Worm (Caenorhabditis elegans) whole organism, young adult: ENCODE data around the gene T04H1.12.
A peak's percentile ranks its signal among the peaks of the same experiment; 100 is the strongest.

Experiments
- B0019.2 ChIP-seq: fragments of 200-800 bp; sonication (Bioruptor generic); conservative IDR thresholded peaks from 2 replicates; pipeline ENCODE4 v1.3.6; 2022; ENCODE audit warnings: missing genetic modification reagents, missing genetic modification characterization, missing compliant biosample characterization
- B0261.1 ChIP-seq: sonication (generic microtip); optimal IDR thresholded peaks from 2 replicates; lab custom pipeline; 2016; ENCODE audit warnings: mild to moderate bottlenecking, missing genetic modification characterization, moderate library complexity, missing compliant biosample characterization
- F22D6.2 ChIP-seq: sonication (generic microtip); optimal IDR thresholded peaks from 2 replicates; lab custom pipeline; 2016; ENCODE audit warnings: mild to moderate bottlenecking, missing genetic modification characterization, missing compliant biosample characterization
- F52B5.7 ChIP-seq: sonication (generic microtip); optimal IDR thresholded peaks from 2 replicates; lab custom pipeline; 2016; ENCODE audit warnings: mild to moderate bottlenecking, missing genetic modification characterization, missing compliant biosample characterization
- F55B11.4 ChIP-seq: sonication (generic microtip); optimal IDR thresholded peaks from 2 replicates; lab custom pipeline; 2016; ENCODE audit warnings: missing compliant biosample characterization, missing genetic modification characterization, borderline replicate concordance; ENCODE audit not compliant: insufficient read depth
- F57A8.1 ChIP-seq: fragments of 200-800 bp; sonication (Bioruptor generic); optimal IDR thresholded peaks from 2 replicates; lab custom pipeline; 2018; ENCODE audit warnings: mild to moderate bottlenecking, missing genetic modification characterization, moderate library complexity, missing compliant biosample characterization
- K11D2.4 ChIP-seq: fragments of 200-800 bp; sonication (Bioruptor generic); IDR thresholded peaks from 2 replicates; pipeline ENCODE4 v1.3.6; 2022; ENCODE audit warnings: missing genetic modification reagents, missing genetic modification characterization, missing compliant biosample characterization
- K12H6.12 ChIP-seq: fragments of 200-800 bp; sonication (Bioruptor generic); optimal IDR thresholded peaks from 2 replicates; lab custom pipeline; 2018; ENCODE audit warnings: mild to moderate bottlenecking, missing genetic modification characterization, missing compliant biosample characterization
- Y53G8AR.9 ChIP-seq: fragments of 200-800 bp; sonication (Bioruptor generic); conservative IDR thresholded peaks from 2 replicates; pipeline ENCODE4 v1.3.6; 2022; ENCODE audit warnings: missing genetic modification reagents, missing genetic modification characterization, missing compliant biosample characterization
- Y56A3A.18 ChIP-seq: fragments of 200-800 bp; sonication (Bioruptor generic); IDR thresholded peaks from 2 replicates; pipeline ENCODE4 v1.3.6; 2022; ENCODE audit warnings: missing genetic modification reagents, missing genetic modification characterization, missing compliant biosample characterization
- Y79H2A.3 ChIP-seq: fragments of 200-800 bp; sonication (Bioruptor generic); conservative IDR thresholded peaks from 2 replicates; pipeline ENCODE4 v1.3.6; 2022; ENCODE audit warnings: missing genetic modification reagents, missing genetic modification characterization, missing compliant biosample characterization
- ZK185.1 ChIP-seq: sonication (generic microtip); optimal IDR thresholded peaks from 2 replicates; lab custom pipeline; 2016; ENCODE audit warnings: mild to moderate bottlenecking, missing genetic modification characterization, missing compliant biosample characterization; ENCODE audit not compliant: poor library complexity, severe bottlenecking
- aptf-3 ChIP-seq: fragments of 200-800 bp; sonication (Bioruptor generic); IDR thresholded peaks from 2 replicates; pipeline ENCODE4 v1.3.6; 2022; ENCODE audit warnings: missing genetic modification characterization, missing compliant biosample characterization
- bed-2 ChIP-seq: fragments of 200-800 bp; sonication (Bioruptor generic); IDR thresholded peaks from 2 replicates; pipeline ENCODE4 v1.3.6; 2022; ENCODE audit warnings: missing genetic modification reagents, missing genetic modification characterization, missing compliant biosample characterization
- ccch-3 ChIP-seq: fragments of 200-800 bp; sonication (Bioruptor generic); optimal IDR thresholded peaks from 2 replicates; lab custom pipeline; 2018; ENCODE audit warnings: mild to moderate bottlenecking, missing genetic modification characterization, missing compliant biosample characterization
- ceh-58 ChIP-seq: fragments of 200-800 bp; sonication (Bioruptor generic); IDR thresholded peaks from 2 replicates; pipeline ENCODE4 v1.3.6; 2022; ENCODE audit warnings: missing genetic modification characterization, missing compliant biosample characterization
- chd-7 ChIP-seq: sonication (generic microtip); optimal IDR thresholded peaks from 2 replicates; lab custom pipeline; 2016; ENCODE audit warnings: mild to moderate bottlenecking, missing genetic modification characterization, moderate library complexity, missing compliant biosample characterization
- die-1 ChIP-seq: sonication (generic microtip); optimal IDR thresholded peaks from 2 replicates; lab custom pipeline; 2016; ENCODE audit warnings: missing genotype, mild to moderate bottlenecking, missing genetic modification characterization, missing compliant biosample characterization
- dpff-1 ChIP-seq: sonication (generic microtip); optimal IDR thresholded peaks from 2 replicates; lab custom pipeline; 2017; ENCODE audit warnings: mild to moderate bottlenecking, missing genetic modification characterization, missing compliant biosample characterization
- dpl-1 ChIP-seq: fragments of 150-350 bp; optimal IDR thresholded peaks from 2 replicates; lab custom pipeline; 2014; ENCODE audit warnings: missing biosample characterization, missing genetic modification reagents, missing genetic modification characterization
- efl-1 ChIP-seq: fragments of 150-350 bp; optimal IDR thresholded peaks from 2 replicates; lab custom pipeline; 2014; ENCODE audit warnings: missing biosample characterization, missing genetic modification reagents, missing genetic modification characterization
- egl-18 ChIP-seq: fragments of 200-800 bp; sonication (Bioruptor generic); IDR thresholded peaks from 2 replicates; pipeline ENCODE4 v1.3.6; 2022; ENCODE audit warnings: missing genetic modification reagents, missing genetic modification characterization, missing compliant biosample characterization
- ets-4 ChIP-seq: fragments of 200-800 bp; sonication (Bioruptor generic); optimal IDR thresholded peaks from 2 replicates; lab custom pipeline; 2018; ENCODE audit warnings: mild to moderate bottlenecking, missing genetic modification characterization, missing compliant biosample characterization
- gei-17 ChIP-seq: fragments of 200-800 bp; sonication (Bioruptor generic); optimal IDR thresholded peaks from 2 replicates; lab custom pipeline; 2018; ENCODE audit warnings: mild to moderate bottlenecking, missing genetic modification characterization, missing compliant biosample characterization
- him-1 ChIP-seq: sonication (generic microtip); optimal IDR thresholded peaks from 2 replicates; lab custom pipeline; 2016; ENCODE audit warnings: missing genotype, missing genetic modification reagents, missing genetic modification characterization, missing compliant biosample characterization
- hlh-12 ChIP-seq: sonication (generic microtip); optimal IDR thresholded peaks from 2 replicates; lab custom pipeline; 2016; ENCODE audit warnings: missing genetic modification characterization, missing compliant biosample characterization
- hlh-26 ChIP-seq: fragments of 200-800 bp; sonication (Bioruptor generic); conservative IDR thresholded peaks from 2 replicates; pipeline ENCODE4 v1.3.6; 2022; ENCODE audit warnings: missing genetic modification reagents, missing genetic modification characterization, missing compliant biosample characterization
- hmg-20 ChIP-seq: fragments of 200-800 bp; sonication (Bioruptor generic); IDR thresholded peaks from 2 replicates; pipeline ENCODE4 v1.3.6; 2022; ENCODE audit warnings: missing genetic modification reagents, missing genetic modification characterization, missing compliant biosample characterization
- lag-1 ChIP-seq: fragments of 200-800 bp; sonication (Bioruptor generic); IDR thresholded peaks from 2 replicates; pipeline ENCODE4 v1.3.6; 2022; ENCODE audit warnings: missing genetic modification reagents, missing genetic modification characterization, missing compliant biosample characterization
- lin-40 ChIP-seq: sonication (generic microtip); optimal IDR thresholded peaks from 2 replicates; lab custom pipeline; 2016; ENCODE audit warnings: missing genetic modification characterization, mild to moderate bottlenecking, missing compliant biosample characterization, missing genotype, missing genetic modification reagents
- lsl-1 ChIP-seq: fragments of 200-800 bp; sonication (Bioruptor generic); optimal IDR thresholded peaks from 2 replicates; lab custom pipeline; 2018; ENCODE audit warnings: mild to moderate bottlenecking, missing genetic modification characterization, moderate library complexity, missing compliant biosample characterization
- lsy-27 ChIP-seq: sonication (generic microtip); optimal IDR thresholded peaks from 2 replicates; lab custom pipeline; 2017; ENCODE audit warnings: missing genetic modification characterization, mild to moderate bottlenecking, missing compliant biosample characterization, antibody characterized with exemption, missing genotype, borderline replicate concordance; ENCODE audit not compliant: insufficient read depth
- madf-6 ChIP-seq: fragments of 200-800 bp; sonication (Bioruptor generic); IDR thresholded peaks from 2 replicates; pipeline ENCODE4 v1.3.6; 2022; ENCODE audit warnings: missing genetic modification reagents, missing genetic modification characterization, missing compliant biosample characterization
- mes-4 ChIP-seq: sonication (generic microtip); optimal IDR thresholded peaks from 2 replicates; lab custom pipeline; 2016; ENCODE audit warnings: missing genotype, missing genetic modification characterization, missing compliant biosample characterization
- mxl-1 ChIP-seq: sonication (generic microtip); optimal IDR thresholded peaks from 2 replicates; lab custom pipeline; 2016; ENCODE audit warnings: missing genetic modification characterization, missing compliant biosample characterization
- nfya-2 ChIP-seq: fragments of 200-800 bp; sonication (Bioruptor generic); IDR thresholded peaks from 2 replicates; pipeline ENCODE4 v1.3.6; 2022; ENCODE audit warnings: missing genetic modification reagents, missing genetic modification characterization, missing compliant biosample characterization
- nhr-120 ChIP-seq: fragments of 200-800 bp; sonication (Bioruptor generic); IDR thresholded peaks from 2 replicates; pipeline ENCODE4 v1.3.6; 2022; ENCODE audit warnings: missing genetic modification characterization, missing compliant biosample characterization
- nhr-179 ChIP-seq: sonication (generic microtip); optimal IDR thresholded peaks from 2 replicates; lab custom pipeline; 2016; ENCODE audit warnings: mild to moderate bottlenecking, missing genetic modification characterization, missing compliant biosample characterization
- nhr-27 ChIP-seq: fragments of 200-800 bp; sonication (Bioruptor generic); optimal IDR thresholded peaks from 2 replicates; lab custom pipeline; 2018; ENCODE audit warnings: mild to moderate bottlenecking, missing genetic modification characterization, moderate library complexity, missing compliant biosample characterization
- nhr-90 ChIP-seq: sonication (generic microtip); optimal IDR thresholded peaks from 2 replicates; lab custom pipeline; 2016; ENCODE audit warnings: missing genotype, mild to moderate bottlenecking, missing genetic modification characterization, missing compliant biosample characterization
- repo-1 ChIP-seq: sonication (generic microtip); optimal IDR thresholded peaks from 2 replicates; lab custom pipeline; 2017; ENCODE audit warnings: mild to moderate bottlenecking, missing genetic modification characterization, missing compliant biosample characterization
- sdz-38 ChIP-seq: sonication (generic microtip); optimal IDR thresholded peaks from 2 replicates; lab custom pipeline; 2016; ENCODE audit warnings: missing genotype, missing genetic modification characterization, missing compliant biosample characterization
- sea-2 ChIP-seq: fragments of 200-800 bp; sonication (Bioruptor generic); IDR thresholded peaks from 2 replicates; pipeline ENCODE4 v1.3.6; 2022; ENCODE audit warnings: missing genetic modification characterization, missing compliant biosample characterization
- snpc-1.1 ChIP-seq: sonication (generic microtip); optimal IDR thresholded peaks from 2 replicates; lab custom pipeline; 2017; ENCODE audit warnings: missing genetic modification characterization, mild to moderate bottlenecking, missing compliant biosample characterization, antibody characterized with exemption, moderate library complexity, missing genotype, missing genetic modification reagents; ENCODE audit not compliant: insufficient read depth
- snpc-4 ChIP-seq, 5 experiments: fragments of 150-350 bp in 1 of 5; sonication (generic microtip) in 4 of 5; optimal IDR thresholded peaks; 2 replicates each; lab custom pipeline; 2014 to 2018; ENCODE audit warnings: missing genetic modification characterization in 5 of 5, missing biosample characterization in 3 of 5, antibody characterized with exemption in 2 of 5, mild to moderate bottlenecking in 2 of 5, missing compliant biosample characterization in 2 of 5, missing genotype in 2 of 5, moderate library complexity in 2 of 5, missing genetic modification reagents in 1 of 5
- sptf-2 ChIP-seq: fragments of 200-800 bp; sonication (Bioruptor generic); optimal IDR thresholded peaks from 2 replicates; lab custom pipeline; 2018; ENCODE audit warnings: mild to moderate bottlenecking, missing genetic modification characterization, missing compliant biosample characterization
- zim-3 ChIP-seq: sonication (generic microtip); optimal IDR thresholded peaks from 2 replicates; lab custom pipeline; 2017; ENCODE audit warnings: mild to moderate bottlenecking, missing genetic modification characterization, moderate library complexity, missing compliant biosample characterization
- ztf-25 ChIP-seq: fragments of 200-800 bp; sonication (Bioruptor generic); IDR thresholded peaks from 2 replicates; pipeline ENCODE4 v1.3.6; 2022; ENCODE audit warnings: missing genetic modification reagents, missing genetic modification characterization, missing compliant biosample characterization
- ztf-3 ChIP-seq: fragments of 200-800 bp; sonication (Bioruptor generic); optimal IDR thresholded peaks from 2 replicates; lab custom pipeline; 2018; ENCODE audit warnings: mild to moderate bottlenecking, missing genetic modification characterization, missing compliant biosample characterization

The T04H1.12 gene

ce11 chrV:12291587-12291986, 36.1 kb downstream of the T04H1.12 start, which contains the start of the genes srpa-68 and srh-16 (continued):
- no peak for TF ChIP-seq F57A8.1 (GFP tag; lab: Kevin White, UChicago)
- TF ChIP-seq zim-3 (tag; lab: Kevin White, UChicago): no peak
- TF ChIP-seq hlh-26 (GFP tag; lab: Robert Waterston, UW): no peak
- TF ChIP-seq nhr-27 (tag; lab: Kevin White, UChicago): no peak
- TF ChIP-seq lag-1 (GFP tag; lab: Robert Waterston, UW): no peak
- no peak for TF ChIP-seq egl-18 (GFP tag; lab: Robert Waterston, UW)
- TF ChIP-seq lin-40 (tag; lab: Kevin White, UChicago): peak; percentile 88
- no peak for TF ChIP-seq ceh-58 (GFP tag; lab: Robert Waterston, UW)
- TF ChIP-seq nhr-120 (GFP tag; lab: Robert Waterston, UW): no peak
- TF ChIP-seq nfya-2 (GFP tag; lab: Robert Waterston, UW): no peak
- TF ChIP-seq K11D2.4: peak; percentile 74; the same call in 1 of the 2 replicates
- peak; percentile 52 for TF ChIP-seq snpc-1.1 (tag; lab: Kevin White, UChicago)
- peak; percentile 70 for TF ChIP-seq repo-1 (tag; lab: Kevin White, UChicago)
- peak; percentile 50 for TF ChIP-seq F22D6.2 (tag; lab: Kevin White, UChicago)
- TF ChIP-seq mxl-1 (tag; lab: Kevin White, UChicago): no peak
- peak; percentile 49 for TF ChIP-seq K12H6.12 (tag; lab: Kevin White, UChicago)
- TF ChIP-seq ZK185.1 (tag; lab: Kevin White, UChicago): peak; percentile 66
- TF ChIP-seq ztf-25 (GFP tag; lab: Robert Waterston, UW): no peak
- peak; percentile 73 for TF ChIP-seq him-1 (tag; lab: Kevin White, UChicago)
- no peak for TF ChIP-seq lsy-27 (tag; lab: Kevin White, UChicago)
- TF ChIP-seq B0261.1 (tag; lab: Kevin White, UChicago): peak; percentile 11
- TF ChIP-seq die-1 (tag; lab: Kevin White, UChicago): peak; percentile 23
- TF ChIP-seq efl-1 (GFP tag; lab: Kevin White, UChicago): peak; percentile 87
- TF ChIP-seq sdz-38 (tag; lab: Kevin White, UChicago): no peak
- TF ChIP-seq Y56A3A.18: peak; percentile 93
- peak; percentile 35 for TF ChIP-seq gei-17 (GFP tag; lab: Kevin White, UChicago)
- no peak for TF ChIP-seq nhr-179
- TF ChIP-seq ets-4: no peak
- no peak for TF ChIP-seq ztf-3 (GFP tag; lab: Kevin White, UChicago)
- TF ChIP-seq hmg-20 (GFP tag; lab: Robert Waterston, UW): peak; percentile 87
- TF ChIP-seq F55B11.4 (tag; lab: Kevin White, UChicago): no peak
- no peak for TF ChIP-seq B0019.2
- no peak for TF ChIP-seq aptf-3 (GFP tag; lab: Robert Waterston, UW)
- TF ChIP-seq lsl-1 (GFP tag; lab: Kevin White, UChicago): peak; percentile 68
- no peak for TF ChIP-seq sea-2 (GFP tag; lab: Robert Waterston, UW)
- TF ChIP-seq nhr-90 (tag; lab: Kevin White, UChicago): peak; percentile 12
- no peak for TF ChIP-seq hlh-12 (tag; lab: Kevin White, UChicago)
- peak; percentile 60 for TF ChIP-seq snpc-4 (GFP tag; optimal IDR thresholded peaks at IDR 0.05; lab: Kevin White, UChicago)
- TF ChIP-seq snpc-4 (tag; optimal IDR thresholded peaks at IDR 0.05; lab: Kevin White, UChicago): peak; percentile 48 to 75 (median 64)
- no peak for TF ChIP-seq sptf-2 (GFP tag; lab: Kevin White, UChicago)
- no peak for TF ChIP-seq F52B5.7 (tag; lab: Kevin White, UChicago)
- TF ChIP-seq dpff-1 (tag; lab: Kevin White, UChicago): no peak
- TF ChIP-seq Y53G8AR.9 (GFP tag; lab: Robert Waterston, UW): peak; percentile 94
- TF ChIP-seq Y79H2A.3 (GFP tag; lab: Robert Waterston, UW): no peak
- no peak for TF ChIP-seq bed-2
- no peak for TF ChIP-seq ccch-3 (GFP tag; lab: Kevin White, UChicago)
- no peak for TF ChIP-seq mes-4 (tag; lab: Kevin White, UChicago)
- no peak for TF ChIP-seq chd-7 (tag; lab: Kevin White, UChicago)
- peak; percentile 77 for TF ChIP-seq madf-6 (GFP tag; lab: Robert Waterston, UW)
- peak; percentile 90 for TF ChIP-seq dpl-1 (GFP tag; lab: Kevin White, UChicago)
